Fruit fly (Drosophila melanogaster): Measurements from ENCODE around the gene COX6AL2.

The COX6AL2 gene

DNA sequence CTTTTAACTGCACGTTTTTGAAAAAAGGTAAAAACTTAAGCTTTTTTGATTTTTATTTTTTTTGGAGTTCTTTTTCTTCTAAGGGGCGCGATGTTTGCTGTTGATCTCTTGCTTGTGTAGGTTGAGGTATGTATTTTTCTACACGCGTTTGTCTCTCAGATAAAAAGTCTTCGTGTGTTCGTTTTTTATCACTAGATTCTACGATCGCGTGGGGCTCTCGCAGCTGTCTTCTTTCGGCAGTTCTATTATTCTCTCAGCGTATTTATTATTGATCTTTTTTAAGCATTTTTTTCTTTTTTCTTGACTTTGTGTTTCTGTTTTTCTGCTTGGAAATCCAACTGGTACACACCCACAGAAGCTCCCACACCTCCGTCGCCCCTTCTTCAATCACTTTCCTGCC is 18.9 kb downstream of the COX6AL2 start (continued):
- TF ChIP-seq caup (GFP tag; optimal IDR thresholded peaks at IDR 0.05; ENCODE audit: severe bottlenecking): peak; percentile 14
- TF ChIP-seq CG11695 (GFP tag; IDR thresholded peaks at IDR 0.05): no peak
- peak; percentile 70 for TF ChIP-seq cwo (GFP tag; optimal IDR thresholded peaks at IDR 0.05)
- no peak for TF ChIP-seq HHEX (GFP tag; optimal IDR thresholded peaks at IDR 0.05)
- TF ChIP-seq CG13296 (GFP tag; optimal IDR thresholded peaks at IDR 0.05): peak; percentile 47
- TF ChIP-seq hkb (optimal IDR thresholded peaks at IDR 0.05): no peak
- 0 out of 2 replicates have a peak, but pooled peaks have one; percentile 16 for TF ChIP-seq hkb (GFP tag; IDR thresholded peaks at IDR 0.05)
- no peak for TF ChIP-seq crp (GFP tag; optimal IDR thresholded peaks at IDR 0.05)
- no peak for TF ChIP-seq CG18619 (GFP tag; optimal IDR thresholded peaks at IDR 0.05)
- TF ChIP-seq CG10366 (GFP tag; IDR thresholded peaks at IDR 0.05): no peak
- TF ChIP-seq sens (GFP tag): peak; percentile 52
- TF ChIP-seq cg (GFP tag; optimal IDR thresholded peaks at IDR 0.05): peak; percentile 48
- TF ChIP-seq sr (GFP tag; IDR thresholded peaks at IDR 0.05): 0 out of 3 replicates have a peak, but pooled peaks have one; percentile 37
- no peak for TF ChIP-seq ham (GFP tag; IDR thresholded peaks at IDR 0.05)
- TF ChIP-seq HmgZ (tag; optimal IDR thresholded peaks at IDR 0.05): peak; percentile 26
- TF ChIP-seq CG2199 (GFP tag; IDR thresholded peaks at IDR 0.05): peak; percentile 45; the same call in 1 of the 3 replicates
- TF ChIP-seq Med (GFP tag): peak; percentile 29
- no peak for TF ChIP-seq ap (GFP tag; IDR thresholded peaks at IDR 0.05)
- TF ChIP-seq gfzf (GFP tag; optimal IDR thresholded peaks at IDR 0.05): no peak
- peak; percentile 21 for TF ChIP-seq CG10543 (GFP tag; optimal IDR thresholded peaks at IDR 0.05)
- peak in 1 of 2 experiments; percentile 41 for TF ChIP-seq Trl (optimal IDR thresholded peaks at IDR 0.05)
- TF ChIP-seq Trl (GFP tag; optimal IDR thresholded peaks at IDR 0.05): no peak
- peak; percentile 31 for TF ChIP-seq BtbVII (GFP tag; optimal IDR thresholded peaks at IDR 0.05)
- TF ChIP-seq CG17359 (tag; optimal IDR thresholded peaks at IDR 0.05): peak; percentile 31
- TF ChIP-seq CG12769 (tag; optimal IDR thresholded peaks at IDR 0.05): peak; percentile 22
- TF ChIP-seq sd (tag; optimal IDR thresholded peaks at IDR 0.05): peak; percentile 72
- peak; percentile 61 for TF ChIP-seq sqz (GFP tag; optimal IDR thresholded peaks at IDR 0.05)
- TF ChIP-seq CG13894 (tag; optimal IDR thresholded peaks at IDR 0.05): peak; percentile 84
- TF ChIP-seq B-H1 (GFP tag; IDR thresholded peaks at IDR 0.05): no peak
- TF ChIP-seq CTCF (GFP tag; optimal IDR thresholded peaks at IDR 0.05): peak; percentile 2
- TF ChIP-seq ase (GFP tag; IDR thresholded peaks at IDR 0.05): no peak
- no peak for TF ChIP-seq CG2712 (tag; optimal IDR thresholded peaks at IDR 0.05)
- no peak for TF ChIP-seq aop (GFP tag; IDR thresholded peaks at IDR 0.05)
- TF ChIP-seq lab (GFP tag; optimal IDR thresholded peaks at IDR 0.05): peak; percentile 55
- TF ChIP-seq chinmo (GFP tag; IDR thresholded peaks at IDR 0.05; ENCODE audit: partially characterized antibody): peak; percentile 70; the same call in 1 of the 4 replicates
- peak; percentile 15 for TF ChIP-seq Fer1 (GFP tag; optimal IDR thresholded peaks at IDR 0.05)
- no peak for TF ChIP-seq Jarid2 (GFP tag; optimal IDR thresholded peaks at IDR 0.05)
- no peak for TF ChIP-seq pnt (GFP tag; optimal IDR thresholded peaks at IDR 0.05)

DNA sequence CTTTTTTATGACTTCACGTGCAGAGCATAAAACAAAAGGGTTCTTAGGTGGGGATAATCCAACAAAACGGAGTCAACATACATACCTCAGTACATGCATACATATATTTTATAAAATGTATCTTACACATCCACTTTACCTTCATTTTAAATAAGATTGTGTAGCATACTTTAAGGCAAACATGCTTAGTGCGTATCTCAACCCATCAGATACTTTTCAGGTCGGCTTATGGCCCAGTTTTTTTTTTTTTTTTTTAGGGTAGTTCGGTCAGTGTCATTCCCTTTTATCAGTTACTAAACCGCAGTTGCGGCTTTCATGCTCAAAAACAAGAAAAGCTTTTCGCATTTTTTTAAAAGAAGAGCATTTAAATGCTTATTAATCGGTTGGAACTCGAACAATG is 22.0 kb downstream of the COX6AL2 start, which contains the start of gene NijB:
Gene NijB (plus strand): TSS at position 398 of the 400 bp plus-strand sequence.
- TF ChIP-seq D19A (tag; optimal IDR thresholded peaks at IDR 0.05) (peak; percentile 32), CG11398 (GFP tag; optimal IDR thresholded peaks at IDR 0.05) (no peak), CG7786 (GFP tag; optimal IDR thresholded peaks at IDR 0.05) (no peak), GATAe (GFP tag; conservative IDR thresholded peaks at IDR 0.05) (no peak), CTCF (GFP tag; optimal IDR thresholded peaks at IDR 0.05) (peak; percentile 11), pb (GFP tag; optimal IDR thresholded peaks at IDR 0.05) (no peak), crc (GFP tag; optimal IDR thresholded peaks at IDR 0.05) (no peak), CG2889 (GFP tag; IDR thresholded peaks at IDR 0.05) (no peak), Fer2 (tag; optimal IDR thresholded peaks at IDR 0.05) (no peak), ranshi (GFP tag; IDR thresholded peaks at IDR 0.05) (no peak), Ada2b (GFP tag; IDR thresholded peaks at IDR 0.05) (no peak), CG14014 (GFP tag; IDR thresholded peaks at IDR 0.05) (no peak), eyg (GFP tag; optimal IDR thresholded peaks at IDR 0.05) (no peak), lilli (GFP tag; optimal IDR thresholded peaks at IDR 0.05) (no peak), CG34224 (GFP tag; IDR thresholded peaks at IDR 0.05; ENCODE audit: partially characterized antibody) (no peak), TFAM (GFP tag; optimal IDR thresholded peaks at IDR 0.05) (no peak), Fer1 (GFP tag; optimal IDR thresholded peaks at IDR 0.05) (no peak), NC2β (GFP tag; optimal IDR thresholded peaks at IDR 0.05) (no peak)

Data from whole organism, embryonic.